Fruit fly (Drosophila melanogaster) whole organism, embryonic: ENCODE measurements around the gene CG42366.

Source experiments
- Bgb ChIP-seq: fragments of 200-800 bp; sonication (Bioruptor generic); IDR thresholded peaks from 2 replicates; pipeline ENCODE4 v1.3.6; 2022; ENCODE audit warnings: missing biosample characterization, missing genetic modification characterization; ENCODE audit not compliant: partially characterized antibody
- CG10543 ChIP-seq: fragments of 200-800 bp; sonication (Bioruptor generic); optimal IDR thresholded peaks from 3 replicates; lab custom pipeline; 2017; ENCODE audit warnings: missing biosample characterization, mild to moderate bottlenecking, missing genetic modification characterization, moderate library complexity
- CG10959 ChIP-seq: fragments of 200-800 bp; sonication (Bioruptor generic); IDR thresholded peaks from 2 replicates; pipeline ENCODE4 v1.3.6; 2022; ENCODE audit warnings: missing biosample characterization, missing genetic modification characterization
- CG12219 ChIP-seq: fragments of 200-800 bp; sonication (Bioruptor generic); optimal IDR thresholded peaks from 3 replicates; lab custom pipeline; 2018; ENCODE audit warnings: missing biosample characterization, mild to moderate bottlenecking, missing genetic modification characterization
- CG12236 ChIP-seq: fragments of 200-800 bp; sonication (Bioruptor generic); optimal IDR thresholded peaks from 2 replicates; lab custom pipeline; 2016; ENCODE audit warnings: missing biosample characterization, missing genetic modification characterization
- CG1233 ChIP-seq: fragments of 200-800 bp; sonication (Bioruptor generic); optimal IDR thresholded peaks from 4 replicates; lab custom pipeline; 2018; ENCODE audit warnings: missing biosample characterization, mild to moderate bottlenecking, missing genetic modification characterization
- CG14014 ChIP-seq: fragments of 200-800 bp; sonication (Bioruptor generic); IDR thresholded peaks from 2 replicates; pipeline ENCODE4 v1.3.6; 2022; ENCODE audit warnings: missing biosample characterization, missing genetic modification characterization
- CG14050 ChIP-seq: fragments of 200-800 bp; sonication (Bioruptor generic); IDR thresholded peaks from 3 replicates; pipeline ENCODE4 v1.3.6; 2022; ENCODE audit warnings: missing biosample characterization, missing genetic modification characterization
- CG15479 ChIP-seq: fragments of 200-800 bp; sonication (Bioruptor generic); optimal IDR thresholded peaks from 3 replicates; lab custom pipeline; 2019; ENCODE audit warnings: missing biosample characterization, mild to moderate bottlenecking, missing genetic modification characterization, moderate library complexity
- CG2129 ChIP-seq: fragments of 200-800 bp; sonication (Bioruptor generic); IDR thresholded peaks from 2 replicates; pipeline ENCODE4 v1.3.6; 2022; ENCODE audit warnings: missing biosample characterization, missing genetic modification characterization; ENCODE audit not compliant: partially characterized antibody
- CG30431 ChIP-seq: fragments of 200-800 bp; sonication (Bioruptor generic); optimal IDR thresholded peaks from 2 replicates; lab custom pipeline; 2017; ENCODE audit warnings: missing biosample characterization, missing genetic modification characterization
- CG3065 ChIP-seq: fragments of 200-800 bp; sonication (Bioruptor generic); optimal IDR thresholded peaks from 2 replicates; lab custom pipeline; 2016; ENCODE audit warnings: missing biosample characterization, missing genetic modification characterization
- CG31224 ChIP-seq: fragments of 200-800 bp; sonication (Bioruptor generic); IDR thresholded peaks from 2 replicates; pipeline ENCODE4 v1.3.6; 2022; ENCODE audit warnings: missing biosample characterization, missing genetic modification characterization
- CG4424 ChIP-seq: fragments of 200-800 bp; sonication (Bioruptor generic); optimal IDR thresholded peaks from 3 replicates; lab custom pipeline; 2016; ENCODE audit warnings: missing biosample characterization, missing genetic modification characterization
- CG7556 ChIP-seq: fragments of 200-800 bp; sonication (Bioruptor generic); optimal IDR thresholded peaks from 2 replicates; lab custom pipeline; 2017; ENCODE audit warnings: missing biosample characterization, mild to moderate bottlenecking, missing genetic modification characterization
- CG8924 ChIP-seq: fragments of 200-800 bp; optimal IDR thresholded peaks from 3 replicates; lab custom pipeline; 2019; ENCODE audit warnings: missing biosample characterization, mild to moderate bottlenecking, missing genetic modification characterization, moderate library complexity
- CG9215 ChIP-seq: fragments of 200-800 bp; sonication (Bioruptor generic); IDR thresholded peaks from 2 replicates; pipeline ENCODE4 v1.3.6; 2022; ENCODE audit warnings: missing biosample characterization, missing genetic modification characterization
- Dfd ChIP-seq, 2 experiments: fragments of >200 bp; optimal IDR thresholded peaks; 2 replicates each; lab custom pipeline; 2017; ENCODE audit warnings: missing biosample characterization in 2 of 2, missing genetic modification characterization in 2 of 2
- Dp ChIP-seq: fragments of 200-800 bp; sonication (Bioruptor generic); optimal IDR thresholded peaks from 2 replicates; lab custom pipeline; 2018; ENCODE audit warnings: missing biosample characterization, mild to moderate bottlenecking, missing genetic modification characterization, moderate library complexity
- Drgx ChIP-seq: fragments of 200-800 bp; sonication (Bioruptor generic); IDR thresholded peaks from 2 replicates; pipeline ENCODE4 v1.3.6; 2022; ENCODE audit warnings: missing biosample characterization, missing genetic modification characterization
- Fer1 ChIP-seq: fragments of 200-800 bp; sonication (Bioruptor generic); optimal IDR thresholded peaks from 2 replicates; lab custom pipeline; 2017; ENCODE audit warnings: missing biosample characterization, mild to moderate bottlenecking, missing genetic modification characterization
- HmgD ChIP-seq: fragments of 200-800 bp; sonication (Bioruptor generic); optimal IDR thresholded peaks from 3 replicates; lab custom pipeline; 2016; ENCODE audit warnings: missing biosample characterization, missing genetic modification characterization
- Hr3 ChIP-seq: fragments of 200-800 bp; sonication (Bioruptor generic); optimal IDR thresholded peaks from 3 replicates; lab custom pipeline; 2016; ENCODE audit warnings: missing biosample characterization, missing genetic modification characterization
- Meics ChIP-seq: fragments of 200-800 bp; sonication (Bioruptor generic); optimal IDR thresholded peaks from 2 replicates; lab custom pipeline; 2017; ENCODE audit warnings: missing biosample characterization, mild to moderate bottlenecking, missing genetic modification characterization
- Nf-YA ChIP-seq: fragments of 200-800 bp; sonication (Bioruptor generic); IDR thresholded peaks from 2 replicates; pipeline ENCODE4 v1.3.6; 2022; ENCODE audit warnings: missing biosample characterization, missing genetic modification characterization
- Scr ChIP-seq: fragments of 200-800 bp; sonication (Bioruptor generic); IDR thresholded peaks from 2 replicates; pipeline ENCODE4 v1.3.6; 2022; ENCODE audit warnings: missing biosample characterization, missing genetic modification characterization; ENCODE audit not compliant: partially characterized antibody
- Sry-δ ChIP-seq: fragments of 200-800 bp; sonication (Bioruptor generic); optimal IDR thresholded peaks from 2 replicates; lab custom pipeline; 2016; ENCODE audit warnings: missing biosample characterization, missing genetic modification characterization
- Ssrp ChIP-seq: fragments of 200-800 bp; sonication (Bioruptor generic); optimal IDR thresholded peaks from 2 replicates; lab custom pipeline; 2018; ENCODE audit warnings: missing biosample characterization, mild to moderate bottlenecking, missing genetic modification characterization, moderate library complexity
- Taf1 ChIP-seq: fragments of 200-800 bp; sonication (Bioruptor generic); IDR thresholded peaks from 2 replicates; pipeline ENCODE4 v1.3.6; 2022; ENCODE audit warnings: missing biosample characterization, missing genetic modification characterization
- az2 ChIP-seq: fragments of 200-800 bp; sonication (Bioruptor generic); optimal IDR thresholded peaks from 3 replicates; lab custom pipeline; 2016; ENCODE audit warnings: missing biosample characterization, missing genetic modification characterization
- bab2 ChIP-seq: fragments of 200-800 bp; sonication (Bioruptor generic); optimal IDR thresholded peaks from 2 replicates; lab custom pipeline; 2016; ENCODE audit warnings: missing biosample characterization, missing genetic modification characterization
- bbx ChIP-seq: fragments of 200-800 bp; sonication (Bioruptor generic); IDR thresholded peaks from 2 replicates; pipeline ENCODE4 v1.3.6; 2022; ENCODE audit warnings: missing biosample characterization, missing genetic modification characterization; ENCODE audit not compliant: partially characterized antibody
- br ChIP-seq: fragments of >200 bp; optimal IDR thresholded peaks from 2 replicates; lab custom pipeline; 2017
- cad ChIP-seq: fragments of >200 bp; optimal IDR thresholded peaks from 2 replicates; lab custom pipeline; 2017; ENCODE audit warnings: missing biosample characterization, missing genetic modification characterization
- chif ChIP-seq, 2 experiments: fragments of 200-800 bp; sonication (Bioruptor generic); optimal IDR thresholded peaks; 3 replicates each; lab custom pipeline; 2016; ENCODE audit warnings: missing biosample characterization in 2 of 2, missing genetic modification characterization in 2 of 2
- chinmo ChIP-seq: fragments of 200-800 bp; sonication (Bioruptor generic); IDR thresholded peaks from 4 replicates; pipeline ENCODE4 v1.3.6; 2022; ENCODE audit warnings: missing biosample characterization, missing genetic modification characterization; ENCODE audit not compliant: partially characterized antibody
- crol ChIP-seq: fragments of 200-800 bp; sonication (Bioruptor generic); IDR thresholded peaks from 2 replicates; pipeline ENCODE4 v1.3.6; 2022; ENCODE audit warnings: missing biosample characterization, missing genetic modification characterization
- da ChIP-seq: fragments of 200-800 bp; sonication (Bioruptor generic); optimal IDR thresholded peaks from 2 replicates; lab custom pipeline; 2016; ENCODE audit warnings: missing biosample characterization, missing genetic modification characterization
- inv ChIP-seq: fragments of 200-800 bp; sonication (Bioruptor generic); IDR thresholded peaks from 2 replicates; pipeline ENCODE4 v1.3.6; 2022; ENCODE audit warnings: missing biosample characterization, missing genetic modification characterization; ENCODE audit not compliant: partially characterized antibody
- jigr1 ChIP-seq: fragments of 200-800 bp; sonication (Bioruptor generic); IDR thresholded peaks from 3 replicates; pipeline ENCODE4 v1.3.6; 2022; ENCODE audit warnings: missing biosample characterization, missing genetic modification characterization
- jing ChIP-seq: fragments of 200-800 bp; sonication (Bioruptor generic); optimal IDR thresholded peaks from 2 replicates; lab custom pipeline; 2018; ENCODE audit warnings: missing biosample characterization, mild to moderate bottlenecking, missing genetic modification characterization
- jumu ChIP-seq: fragments of 200-800 bp; sonication (Bioruptor generic); optimal IDR thresholded peaks from 3 replicates; lab custom pipeline; 2016; ENCODE audit warnings: missing biosample characterization, missing genetic modification characterization
- klu ChIP-seq: fragments of 200-800 bp; sonication (Bioruptor generic); IDR thresholded peaks from 2 replicates; pipeline ENCODE4 v1.3.6; 2022; ENCODE audit warnings: missing biosample characterization, missing genetic modification characterization
- maf-S ChIP-seq: fragments of 200-800 bp; sonication (Bioruptor generic); optimal IDR thresholded peaks from 2 replicates; lab custom pipeline; 2016; ENCODE audit warnings: missing biosample characterization, missing genetic modification characterization
- mld ChIP-seq: fragments of 200-800 bp; sonication (Bioruptor generic); IDR thresholded peaks from 3 replicates; pipeline ENCODE4 v1.3.6; 2022; ENCODE audit warnings: missing biosample characterization, missing genetic modification characterization; ENCODE audit not compliant: partially characterized antibody
- oc ChIP-seq: fragments of 200-800 bp; sonication (Bioruptor generic); optimal IDR thresholded peaks from 2 replicates; lab custom pipeline; 2018; ENCODE audit warnings: missing biosample characterization, mild to moderate bottlenecking, missing genetic modification characterization, moderate library complexity
- rib ChIP-seq: fragments of 200-800 bp; sonication (Bioruptor generic); IDR thresholded peaks from 2 replicates; pipeline ENCODE4 v1.3.6; 2022; ENCODE audit warnings: missing biosample characterization, missing genetic modification characterization
- shn ChIP-seq: fragments of 200-800 bp; sonication (Bioruptor generic); optimal IDR thresholded peaks from 3 replicates; lab custom pipeline; 2016; ENCODE audit warnings: missing biosample characterization, missing genetic modification characterization
- slbo ChIP-seq: fragments of 200-800 bp; sonication (Bioruptor generic); IDR thresholded peaks from 2 replicates; pipeline ENCODE4 v1.3.6; 2022; ENCODE audit warnings: missing biosample characterization, missing genetic modification characterization
- trem ChIP-seq: fragments of 200-800 bp; optimal IDR thresholded peaks from 3 replicates; lab custom pipeline; 2019; ENCODE audit warnings: missing biosample characterization, mild to moderate bottlenecking, missing genetic modification characterization, moderate library complexity
- trh ChIP-seq: fragments of 200-800 bp; sonication (Bioruptor generic); optimal IDR thresholded peaks from 2 replicates; lab custom pipeline; 2016; ENCODE audit warnings: missing biosample characterization, missing genetic modification characterization
- zen ChIP-seq: fragments of 200-800 bp; sonication (Bioruptor generic); optimal IDR thresholded peaks from 3 replicates; lab custom pipeline; 2018; ENCODE audit warnings: missing biosample characterization, mild to moderate bottlenecking, missing genetic modification characterization, moderate library complexity

CG42366 gene

dm6 chr2L:9908468-9908967, 16.4 kb upstream of the CG42366 start, which contains the start of gene CG13124 (continued):
- TF ChIP-seq CG2129 (GFP tag; lab: Robert Waterston, UW), result no peak
- TF ChIP-seq Ssrp (tag; lab: Kevin White, UChicago), result no peak
- no peak for TF ChIP-seq zen (tag; lab: Kevin White, UChicago)
- TF ChIP-seq az2 (GFP tag; lab: Kevin White, UChicago), result no peak
- no peak for TF ChIP-seq CG1233 (GFP tag; lab: Kevin White, UChicago)
- no peak for TF ChIP-seq HmgD (GFP tag; lab: Kevin White, UChicago)
- TF ChIP-seq CG8924 (tag; lab: Kevin White, UChicago), result peak; percentile 17
- TF ChIP-seq bbx (GFP tag; lab: Robert Waterston, UW), result no peak
- peak; percentile 57 for TF ChIP-seq Drgx (GFP tag; lab: Robert Waterston, UW)
- TF ChIP-seq oc (tag; lab: Kevin White, UChicago), result no peak
- TF ChIP-seq trh (GFP tag; lab: Kevin White, UChicago), result no peak
- TF ChIP-seq slbo (GFP tag; lab: Robert Waterston, UW), result peak; percentile 49; the same call in 1 of the 2 replicates
- no peak for TF ChIP-seq CG4424
- TF ChIP-seq CG10959, result no peak
- TF ChIP-seq klu (GFP tag; lab: Robert Waterston, UW), result no peak
- TF ChIP-seq Dp (GFP tag; lab: Kevin White, UChicago), result no peak
- peak; percentile 36 for TF ChIP-seq CG12219
- no peak for TF ChIP-seq shn (GFP tag; lab: Kevin White, UChicago)
- TF ChIP-seq crol (GFP tag; lab: Robert Waterston, UW), result no peak
- TF ChIP-seq Dfd (GFP tag; optimal IDR thresholded peaks at IDR 0.05; lab: Kevin White, UChicago), result no peak
- no peak for TF ChIP-seq CG31224 (GFP tag; lab: Robert Waterston, UW)
- TF ChIP-seq mld (GFP tag; lab: Robert Waterston, UW), result no peak
- no peak for TF ChIP-seq Hr3 (GFP tag; lab: Kevin White, UChicago)
- TF ChIP-seq CG14050, result no peak
- TF ChIP-seq CG10543, result peak; percentile 61
- TF ChIP-seq trem (tag; lab: Kevin White, UChicago), result no peak
- TF ChIP-seq inv (GFP tag; lab: Robert Waterston, UW), result no peak
- TF ChIP-seq CG30431, result no peak
- no peak for TF ChIP-seq chif (GFP tag; optimal IDR thresholded peaks at IDR 0.05; lab: Kevin White, UChicago)
- no peak for TF ChIP-seq CG3065 (GFP tag; lab: Kevin White, UChicago)
- TF ChIP-seq cad (GFP tag; lab: Kevin White, UChicago), result no peak
- no peak for TF ChIP-seq da
- no peak for TF ChIP-seq Taf1
- 0 out of 2 replicates have a peak, but pooled peaks have one; percentile 16 for TF ChIP-seq Bgb (GFP tag; lab: Robert Waterston, UW)
- TF ChIP-seq CG7556, result no peak
- TF ChIP-seq Fer1 (GFP tag; lab: Kevin White, UChicago), result peak; percentile 39
- peak; percentile 80; the same call in 1 of the 4 replicates for TF ChIP-seq chinmo (GFP tag; lab: Robert Waterston, UW)
- no peak for TF ChIP-seq CG12236 (GFP tag; lab: Kevin White, UChicago)
- TF ChIP-seq jing, result no peak
- TF ChIP-seq Sry-δ, result no peak
- TF ChIP-seq Meics (GFP tag; lab: Kevin White, UChicago), result peak; percentile 54
- no peak for TF ChIP-seq maf-S (GFP tag; lab: Kevin White, UChicago)
- TF ChIP-seq Scr (GFP tag; lab: Robert Waterston, UW), result no peak
- no peak for TF ChIP-seq br (lab: Kevin White, UChicago)
- no peak for TF ChIP-seq jumu (GFP tag; lab: Kevin White, UChicago)
- no peak for TF ChIP-seq Nf-YA (GFP tag; lab: Robert Waterston, UW)
- TF ChIP-seq jigr1 (GFP tag; lab: Robert Waterston, UW), result no peak
- TF ChIP-seq CG15479, result no peak
- TF ChIP-seq bab2, result no peak
- TF ChIP-seq CG9215 (GFP tag; lab: Robert Waterston, UW), result no peak
- peak; percentile 24; the same call in 1 of the 2 replicates for TF ChIP-seq CG14014 (GFP tag; lab: Robert Waterston, UW)
- TF ChIP-seq rib (GFP tag; lab: Robert Waterston, UW), result peak; percentile 56; the same call in 1 of the 2 replicates
